Fruit fly (Drosophila melanogaster) whole organism, adult: ENCODE measurements around the gene CG11771.
A peak's percentile ranks its signal among the peaks of the same experiment; 100 is the strongest.

ENCODE experiments used
- CG11617 ChIP-seq: fragments of 200-800 bp; sonication (Bioruptor generic); optimal IDR thresholded peaks from 2 replicates; lab custom pipeline; 2017; ENCODE audit warnings: mild to moderate bottlenecking, missing biosample characterization, missing genetic modification reagents, missing genetic modification characterization
- CG12768 ChIP-seq: fragments of 200-800 bp; sonication (Bioruptor generic); optimal IDR thresholded peaks from 2 replicates; lab custom pipeline; 2017; ENCODE audit warnings: missing biosample characterization, missing genetic modification characterization, mild to moderate bottlenecking, moderate library complexity, missing genetic modification reagents
- CG14711 ChIP-seq: fragments of 200-800 bp; sonication (Bioruptor generic); optimal IDR thresholded peaks from 2 replicates; lab custom pipeline; 2018; ENCODE audit warnings: missing biosample characterization, mild to moderate bottlenecking, missing genetic modification characterization, moderate library complexity
- CG1620 ChIP-seq: fragments of 200-800 bp; sonication (Bioruptor generic); optimal IDR thresholded peaks from 2 replicates; lab custom pipeline; 2016; ENCODE audit warnings: missing biosample characterization, missing genetic modification characterization
- CG33017 ChIP-seq: fragments of 200-800 bp; sonication (Bioruptor generic); optimal IDR thresholded peaks from 2 replicates; lab custom pipeline; 2018; ENCODE audit warnings: missing biosample characterization, mild to moderate bottlenecking, missing genetic modification characterization, moderate library complexity
- CG5204 ChIP-seq: fragments of 200-800 bp; sonication (Bioruptor generic); optimal IDR thresholded peaks from 2 replicates; lab custom pipeline; 2016; ENCODE audit warnings: missing biosample characterization, missing genetic modification characterization
- CG7045 ChIP-seq: fragments of 200-800 bp; sonication (Bioruptor generic); optimal IDR thresholded peaks from 2 replicates; lab custom pipeline; 2017; ENCODE audit warnings: missing biosample characterization, mild to moderate bottlenecking, missing genetic modification characterization
- CG7101 ChIP-seq: fragments of 200-800 bp; sonication (Bioruptor generic); optimal IDR thresholded peaks from 2 replicates; lab custom pipeline; 2018; ENCODE audit warnings: missing biosample characterization, mild to moderate bottlenecking, missing genetic modification characterization, moderate library complexity
- Clk ChIP-seq: fragments of 200-800 bp; sonication (Bioruptor generic); optimal IDR thresholded peaks from 2 replicates; lab custom pipeline; 2017; ENCODE audit warnings: missing biosample characterization, missing genetic modification characterization
- Crg-1 ChIP-seq: fragments of 200-800 bp; sonication (Bioruptor generic); optimal IDR thresholded peaks from 2 replicates; lab custom pipeline; 2016; ENCODE audit warnings: missing biosample characterization, missing genetic modification characterization
- Hr96 ChIP-seq: fragments of 200-800 bp; sonication (Bioruptor generic); optimal IDR thresholded peaks from 2 replicates; lab custom pipeline; 2016; ENCODE audit warnings: missing biosample characterization, missing genetic modification characterization
- Mnt ChIP-seq: fragments of 200-800 bp; sonication (Bioruptor generic); optimal IDR thresholded peaks from 2 replicates; lab custom pipeline; 2016; ENCODE audit warnings: missing biosample characterization, mild to moderate bottlenecking, missing genetic modification characterization
- bab1 ChIP-seq: fragments of 200-800 bp; sonication (Bioruptor generic); optimal IDR thresholded peaks from 3 replicates; lab custom pipeline; 2019; ENCODE audit warnings: missing biosample characterization, mild to moderate bottlenecking, missing genetic modification characterization, moderate library complexity
- cic ChIP-seq: fragments of 200-800 bp; sonication (Bioruptor generic); optimal IDR thresholded peaks from 2 replicates; lab custom pipeline; 2017; ENCODE audit warnings: missing biosample characterization, mild to moderate bottlenecking, missing genetic modification characterization, moderate library complexity
- cnc ChIP-seq, 2 experiments: fragments of >200 bp; optimal IDR thresholded peaks; 2 replicates each; lab custom pipeline; 2017
- kay ChIP-seq: fragments of 200-800 bp; sonication (Bioruptor generic); peaks from one replicate; lab custom pipeline; 2016; ENCODE audit warnings: missing biosample characterization, missing genetic modification characterization, borderline replicate concordance
- ovo ChIP-seq: fragments of 200-800 bp; sonication (Bioruptor generic); optimal IDR thresholded peaks from 2 replicates; lab custom pipeline; 2016; ENCODE audit warnings: missing biosample characterization, missing genetic modification characterization
- pad ChIP-seq: fragments of 200-800 bp; sonication (Bioruptor generic); optimal IDR thresholded peaks from 3 replicates; lab custom pipeline; 2017; ENCODE audit warnings: missing biosample characterization, missing genetic modification characterization, mild to moderate bottlenecking, moderate library complexity, missing genetic modification reagents
- tj ChIP-seq: fragments of 200-800 bp; sonication (Bioruptor generic); optimal IDR thresholded peaks from 3 replicates; lab custom pipeline; 2017; ENCODE audit warnings: missing biosample characterization, mild to moderate bottlenecking, missing genetic modification characterization, moderate library complexity
- toe ChIP-seq: fragments of 200-800 bp; sonication (Bioruptor generic); optimal IDR thresholded peaks from 2 replicates; lab custom pipeline; 2016; ENCODE audit warnings: missing biosample characterization, missing genetic modification characterization

Gene CG11771

DNA sequence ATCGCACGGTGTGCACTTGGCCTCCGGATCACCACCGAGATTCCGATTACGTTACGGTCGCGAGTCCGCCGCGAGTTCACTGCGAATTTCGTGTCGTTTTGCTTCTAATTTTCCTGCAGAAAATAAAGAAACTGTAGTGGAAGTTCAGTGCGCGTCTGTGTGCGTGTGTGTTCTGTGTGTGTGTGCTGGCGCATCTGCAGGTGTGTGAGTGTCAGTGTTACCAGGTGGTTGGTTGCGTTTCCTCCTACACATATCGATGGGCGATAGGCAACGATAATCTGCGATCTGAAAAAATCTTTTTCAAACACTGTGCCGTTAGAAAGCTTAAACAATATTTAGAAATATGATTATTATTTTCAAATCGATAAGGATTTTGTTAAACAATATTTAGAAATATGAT, 6.2 kb downstream of the CG11771 start, which contains the start of gene Osbp:
TSS of gene Osbp (minus strand) at position 174 of the 400 bp plus-strand sequence.
- TF ChIP-seq CG7101 (tag; lab: Kevin White, UChicago) (peak; percentile 4), bab1 (GFP tag; lab: Kevin White, UChicago) (peak; percentile 47), CG14711 (peak; percentile 24), kay (no peak), CG12768 (peak; percentile 1), pad (peak; percentile 13), CG1620 (GFP tag; lab: Kevin White, UChicago) (no peak), Mnt (GFP tag; lab: Kevin White, UChicago) (peak; percentile 37)

dm6 chr3R:24944920-24945853, 13.4 kb downstream of the CG11771 start, which contains the start of the genes ssh and Nmnat:
Gene ssh, minus strand, starts transcription at chr3R:24944956.
Gene Nmnat, plus strand, starts transcription at chr3R:24945237.
- TF ChIP-seq Hr96 (GFP tag; lab: Kevin White, UChicago): peak; percentile 53
- TF ChIP-seq cic (GFP tag; lab: Kevin White, UChicago): no peak
- TF ChIP-seq Clk (GFP tag; lab: Kevin White, UChicago): no peak
- TF ChIP-seq bab1 (GFP tag; lab: Kevin White, UChicago): peak; percentile 81
- TF ChIP-seq ovo (GFP tag; lab: Kevin White, UChicago): no peak
- no peak for TF ChIP-seq CG12768
- TF ChIP-seq CG11617 (GFP tag; lab: Kevin White, UChicago): peak; percentile 63
- no peak for TF ChIP-seq kay
- TF ChIP-seq tj (GFP tag; lab: Kevin White, UChicago): peak; percentile 13
- TF ChIP-seq cnc (optimal IDR thresholded peaks at IDR 0.05; lab: Kevin White, UChicago): no peak
- peak; percentile 55 for TF ChIP-seq pad
- TF ChIP-seq CG7101 (tag; lab: Kevin White, UChicago): peak; percentile 53
- TF ChIP-seq toe (GFP tag; lab: Kevin White, UChicago): peak; percentile 69
- TF ChIP-seq CG14711: peak; percentile 38
- peak; percentile 58 for TF ChIP-seq Crg-1 (GFP tag; lab: Kevin White, UChicago)
- peak; percentile 71 for TF ChIP-seq CG5204
- peak; percentile 50 for TF ChIP-seq CG1620 (GFP tag; lab: Kevin White, UChicago)
- peak; percentile 31 for TF ChIP-seq CG7045 (GFP tag; lab: Kevin White, UChicago)
- peak; percentile 34 for TF ChIP-seq Mnt (GFP tag; lab: Kevin White, UChicago)
- TF ChIP-seq CG33017 (tag; lab: Kevin White, UChicago): no peak

DNA sequence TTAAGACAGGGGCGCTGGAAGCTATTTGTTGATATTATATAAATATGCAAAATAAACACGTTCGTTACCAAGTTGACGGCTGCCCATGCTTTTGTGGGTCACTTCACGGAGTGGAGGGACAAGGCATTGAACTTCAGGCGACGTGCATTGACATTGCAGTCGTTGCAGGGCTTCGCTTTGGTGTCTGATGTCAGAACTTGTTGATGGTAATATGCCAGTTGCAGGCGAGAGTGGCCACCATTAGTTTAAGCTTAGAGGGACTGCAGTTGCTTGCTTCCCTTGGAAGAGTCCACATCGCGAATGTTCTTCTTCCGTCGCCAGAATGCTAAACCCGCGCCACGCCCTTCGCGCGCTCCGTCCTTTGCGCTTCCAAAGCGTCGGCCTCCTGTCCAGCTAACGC, 15.5 kb downstream of the CG11771 start, which contains the start of gene mah:
TSS of gene mah (plus strand) at position 301 of the 400 bp plus-strand sequence.
- no peak for TF ChIP-seq CG7045 (GFP tag; lab: Kevin White, UChicago)
- TF ChIP-seq tj (GFP tag; lab: Kevin White, UChicago): no peak
- TF ChIP-seq Hr96 (GFP tag; lab: Kevin White, UChicago): no peak
- TF ChIP-seq Crg-1 (GFP tag; lab: Kevin White, UChicago): no peak
- TF ChIP-seq CG11617 (GFP tag; lab: Kevin White, UChicago): no peak
- TF ChIP-seq CG14711: no peak
- TF ChIP-seq CG33017 (tag; lab: Kevin White, UChicago): no peak
- no peak for TF ChIP-seq Mnt (GFP tag; lab: Kevin White, UChicago)
- no peak for TF ChIP-seq CG5204
- TF ChIP-seq CG1620 (GFP tag; lab: Kevin White, UChicago): no peak
- no peak for TF ChIP-seq bab1 (GFP tag; lab: Kevin White, UChicago)
- no peak for TF ChIP-seq ovo (GFP tag; lab: Kevin White, UChicago)
- no peak for TF ChIP-seq cic (GFP tag; lab: Kevin White, UChicago)
- TF ChIP-seq cnc (optimal IDR thresholded peaks at IDR 0.05; lab: Kevin White, UChicago): no peak
- TF ChIP-seq pad: no peak
- TF ChIP-seq Clk (GFP tag; lab: Kevin White, UChicago): no peak
- TF ChIP-seq CG12768: no peak
- no peak for TF ChIP-seq CG7101 (tag; lab: Kevin White, UChicago)
- no peak for TF ChIP-seq toe (GFP tag; lab: Kevin White, UChicago)

- TF ChIP-seq CG12768: no peak
- TF ChIP-seq cic (GFP tag; lab: Kevin White, UChicago): no peak
- TF ChIP-seq tj (GFP tag; lab: Kevin White, UChicago): no peak
Measured at dm6 chr3R:24953152-24953551, 21.3 kb downstream of the CG11771 start.

- TF ChIP-seq CG33017 (tag; lab: Kevin White, UChicago) (no peak), kay (no peak), Clk (GFP tag; lab: Kevin White, UChicago) (no peak), CG1620 (GFP tag; lab: Kevin White, UChicago) (no peak), CG5204 (no peak), toe (GFP tag; lab: Kevin White, UChicago) (no peak)
Measured at dm6 chr3R:24962470-24962869, 30.7 kb downstream of the CG11771 start.

DNA sequence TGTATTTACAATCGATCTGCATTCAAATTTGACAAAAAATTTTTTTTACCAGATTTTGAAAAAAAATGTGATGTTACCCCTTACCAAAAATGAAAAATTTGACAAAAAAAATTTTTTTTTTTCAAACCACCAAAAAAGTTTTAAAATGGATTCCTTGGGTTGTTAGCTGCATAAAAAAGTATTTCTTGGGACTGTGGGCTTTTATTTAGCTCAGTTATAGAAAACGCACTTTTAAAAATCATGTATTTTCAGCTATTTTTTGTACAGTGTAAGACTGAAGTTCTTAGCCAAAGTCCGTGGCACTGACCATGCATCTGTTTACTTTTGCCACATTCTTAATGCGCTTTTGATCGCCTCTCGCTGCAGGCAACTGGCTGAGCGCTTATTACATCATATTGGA, 33.6 kb downstream of the CG11771 start:
- no peak for TF ChIP-seq CG33017 (tag; lab: Kevin White, UChicago)
- TF ChIP-seq tj (GFP tag; lab: Kevin White, UChicago): no peak
- TF ChIP-seq CG7045 (GFP tag; lab: Kevin White, UChicago): no peak
- no peak for TF ChIP-seq Hr96 (GFP tag; lab: Kevin White, UChicago)
- TF ChIP-seq toe (GFP tag; lab: Kevin White, UChicago): no peak
- TF ChIP-seq Crg-1 (GFP tag; lab: Kevin White, UChicago): no peak
- TF ChIP-seq Clk (GFP tag; lab: Kevin White, UChicago): no peak
- TF ChIP-seq CG7101 (tag; lab: Kevin White, UChicago): no peak
- TF ChIP-seq CG14711: no peak
- no peak for TF ChIP-seq pad
- TF ChIP-seq kay: no peak
- no peak for TF ChIP-seq cnc (optimal IDR thresholded peaks at IDR 0.05; lab: Kevin White, UChicago)
- TF ChIP-seq bab1 (GFP tag; lab: Kevin White, UChicago): no peak
- no peak for TF ChIP-seq CG12768
- TF ChIP-seq cic (GFP tag; lab: Kevin White, UChicago): no peak
